Fruit fly (Drosophila melanogaster) whole organism, pupa: ENCODE data around the gene CG9570.
"Not testable (repeated sequence)": the region's sequence is repeated elsewhere in the genome, so short reads cannot be mapped to it uniquely, and the experiment has no call there.

Source experiments
- CG14655 ChIP-seq: fragments of 200-800 bp; sonication (Bioruptor generic); optimal IDR thresholded peaks from 3 replicates; lab custom pipeline; 2017; ENCODE audit warnings: mild to moderate bottlenecking, missing biosample characterization, missing genetic modification reagents, missing genetic modification characterization
- CG8159 ChIP-seq: fragments of 200-800 bp; sonication (Bioruptor generic); optimal IDR thresholded peaks from 3 replicates; lab custom pipeline; 2018; ENCODE audit warnings: missing biosample characterization, mild to moderate bottlenecking, missing genetic modification characterization, moderate library complexity
- CG8301 ChIP-seq: fragments of 200-800 bp; sonication (Bioruptor generic); optimal IDR thresholded peaks from 2 replicates; lab custom pipeline; 2018; ENCODE audit warnings: missing biosample characterization, mild to moderate bottlenecking, missing genetic modification characterization
- EcR ChIP-seq: fragments of 200-800 bp; sonication (Bioruptor generic); optimal IDR thresholded peaks from 3 replicates; lab custom pipeline; 2019; ENCODE audit warnings: missing biosample characterization, missing genetic modification characterization, mild to moderate bottlenecking, moderate library complexity, missing genetic modification reagents
- Snoo ChIP-seq: fragments of 200-800 bp; sonication (Bioruptor generic); optimal IDR thresholded peaks from 3 replicates; lab custom pipeline; 2017; ENCODE audit warnings: missing biosample characterization, mild to moderate bottlenecking, missing genetic modification characterization, inconsistent platforms

dm6 chrX:20096374-20096773 lies 45.3 kb downstream of the CG9570 start, which contains the start of gene CG42581:
- not testable (repeated sequence) for TF ChIP-seq EcR (GFP tag; lab: Kevin White, UChicago); CG14655 (GFP tag; lab: Kevin White, UChicago); CG8301 (tag; lab: Kevin White, UChicago); CG8159 (tag; lab: Kevin White, UChicago); Snoo
